Fruit fly (Drosophila melanogaster): ENCODE measurements around the gene CG5641.
A peak's percentile ranks its signal among the peaks of the same experiment; 100 is the strongest.

Gene CG5641

DNA sequence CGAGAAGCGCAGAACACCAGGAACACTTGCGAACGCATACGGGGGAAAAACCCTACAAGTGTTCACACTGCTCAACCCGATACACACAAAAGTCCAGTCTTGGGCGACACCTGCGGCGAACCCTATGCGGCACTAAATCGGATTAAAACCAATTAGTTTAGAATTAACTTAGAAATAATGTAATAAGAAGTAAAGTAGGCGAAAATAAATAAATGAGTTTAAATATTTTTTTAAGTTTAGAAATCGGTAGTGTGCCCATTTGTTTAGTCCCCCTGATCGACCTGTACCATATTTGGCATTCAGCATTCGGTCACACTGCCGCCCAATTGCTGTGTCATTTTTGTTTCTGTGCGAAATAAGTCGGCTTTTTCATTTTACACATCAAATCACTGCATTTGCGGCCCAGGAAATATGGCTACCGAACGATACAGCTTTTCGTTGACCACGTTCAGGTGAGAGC, 2.0 kb upstream of the CG5641 start, which contains the start of gene Prosalpha2:
Prosalpha2 (plus strand) TSS at position 292 of the 460 bp plus-strand sequence.
- TF ChIP-seq Hr39 (GFP tag; optimal IDR thresholded peaks at IDR 0.05) = no peak
- peak; percentile 22 for TF ChIP-seq lz (GFP tag; optimal IDR thresholded peaks at IDR 0.05)
- peak; percentile 48 for TF ChIP-seq Sox14 (GFP tag; optimal IDR thresholded peaks at IDR 0.05)
- TF ChIP-seq Ets96B (tag; optimal IDR thresholded peaks at IDR 0.05) = peak; percentile 33
- TF ChIP-seq CG6163 (GFP tag; IDR thresholded peaks at IDR 0.05) = peak; percentile 40; the same call in 1 of the 3 replicates
- peak; percentile 19 for TF ChIP-seq CG31627 (GFP tag; optimal IDR thresholded peaks at IDR 0.05)
- peak; percentile 22 for TF ChIP-seq esn (GFP tag; optimal IDR thresholded peaks at IDR 0.05)
- TF ChIP-seq CG34406 (GFP tag; optimal IDR thresholded peaks at IDR 0.05) = peak; percentile 16
- TF ChIP-seq topi (GFP tag; optimal IDR thresholded peaks at IDR 0.05) = peak; percentile 29
- peak; percentile 77 for TF ChIP-seq Eip78C (GFP tag)
- peak; percentile 18 for TF ChIP-seq dsx (GFP tag; optimal IDR thresholded peaks at IDR 0.05; ENCODE audit: poor library complexity, severe bottlenecking)
- no peak for TF ChIP-seq CG10669 (GFP tag; optimal IDR thresholded peaks at IDR 0.05)
- TF ChIP-seq Gug (GFP tag; IDR thresholded peaks at IDR 0.05) = 0 out of 2 replicates have a peak, but pooled peaks have one; percentile 30
- TF ChIP-seq CG8119 (GFP tag; IDR thresholded peaks at IDR 0.05) = no peak
- TF ChIP-seq cyc (GFP tag; optimal IDR thresholded peaks at IDR 0.05) = peak; percentile 23
- no peak for TF ChIP-seq Sox102F (GFP tag; optimal IDR thresholded peaks at IDR 0.05)
- no peak for TF ChIP-seq CG4318 (GFP tag; optimal IDR thresholded peaks at IDR 0.05)
- no peak for TF ChIP-seq fd59A (GFP tag; optimal IDR thresholded peaks at IDR 0.05)

DNA sequence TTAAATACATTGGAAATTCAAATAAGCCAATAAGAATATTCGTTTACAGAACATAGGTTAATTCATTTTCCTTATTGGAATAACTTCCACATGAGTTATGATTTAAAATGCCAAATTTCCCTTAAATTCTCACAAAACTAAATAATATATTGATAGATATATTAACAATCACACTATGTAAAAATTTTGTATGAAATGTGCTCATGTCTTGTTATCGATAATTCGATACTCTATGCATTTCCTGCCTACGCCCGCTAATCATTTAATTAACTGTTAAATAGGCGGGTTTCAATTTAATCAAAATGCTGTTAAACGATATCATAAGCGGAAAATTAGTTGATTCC, 2.8 kb downstream of the CG5641 start, which contains the start of gene NANS:
NANS (plus strand) TSS at position 269 of the 344 bp plus-strand sequence.
- TF ChIP-seq CG31627 (GFP tag; optimal IDR thresholded peaks at IDR 0.05) = no peak
- no peak for TF ChIP-seq CG8632 (GFP tag; optimal IDR thresholded peaks at IDR 0.05)
- TF ChIP-seq CG6854 (GFP tag; optimal IDR thresholded peaks at IDR 0.05) = peak; percentile 17
- TF ChIP-seq Blimp-1 (GFP tag; optimal IDR thresholded peaks at IDR 0.05) = no peak

DNA sequence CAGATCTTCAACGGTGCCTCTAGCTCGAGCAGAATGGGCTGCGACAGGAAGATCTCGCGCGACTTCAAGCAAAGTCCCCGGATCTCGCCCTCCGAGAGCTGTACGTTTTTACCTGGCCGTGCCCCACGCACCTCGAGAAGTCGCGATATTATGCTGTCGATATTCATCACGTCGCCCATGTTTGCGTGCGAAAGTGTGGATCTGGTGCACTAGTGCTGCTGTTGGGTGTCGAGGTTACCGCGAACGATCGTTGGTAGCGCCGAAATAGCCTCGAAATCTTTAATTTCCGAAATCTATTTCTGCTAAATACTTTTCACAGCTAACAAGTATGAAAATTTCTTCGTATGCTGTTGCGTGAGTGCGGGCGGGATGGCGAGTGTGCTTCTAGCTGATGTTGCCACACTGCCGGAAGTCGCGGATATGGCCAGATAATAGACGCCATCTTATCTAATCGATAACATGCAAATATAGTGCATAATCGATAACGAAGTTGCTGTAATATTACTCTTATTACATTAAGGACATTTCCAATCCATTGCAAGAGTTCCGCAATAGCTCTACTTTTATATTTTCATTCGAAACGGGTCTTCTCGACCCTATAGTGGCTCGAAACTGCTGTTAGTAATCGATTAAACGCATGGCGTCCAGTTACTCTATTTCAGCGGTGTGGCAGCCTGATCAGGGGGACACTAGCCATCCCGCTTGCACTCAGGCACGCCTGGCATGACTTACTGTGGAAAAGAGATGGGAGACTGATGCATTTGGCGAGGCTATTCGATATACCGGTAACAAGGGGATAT, 3.4 kb downstream of the CG5641 start, which contains the start of gene Pp1-87B:
Pp1-87B (minus strand) TSS at position 408 of the 800 bp plus-strand sequence.
- TF ChIP-seq CG9139 (GFP tag; optimal IDR thresholded peaks at IDR 0.05) (no peak), CG34406 (GFP tag; optimal IDR thresholded peaks at IDR 0.05) (no peak), OdsH (GFP tag; optimal IDR thresholded peaks at IDR 0.05) (no peak), acj6 (GFP tag; optimal IDR thresholded peaks at IDR 0.05) (no peak), pdm3 (GFP tag; optimal IDR thresholded peaks at IDR 0.05) (no peak), Sox14 (GFP tag; optimal IDR thresholded peaks at IDR 0.05) (no peak), CG6163 (GFP tag; IDR thresholded peaks at IDR 0.05) (no peak), Hr39 (GFP tag; optimal IDR thresholded peaks at IDR 0.05) (no peak), Eip93F (GFP tag; optimal IDR thresholded peaks at IDR 0.05) (no peak), fkh (GFP tag; optimal IDR thresholded peaks at IDR 0.05) (no peak), CG11294 (GFP tag; IDR thresholded peaks at IDR 0.05) (no peak), fd59A (GFP tag; optimal IDR thresholded peaks at IDR 0.05) (no peak), Lpt (GFP tag; optimal IDR thresholded peaks at IDR 0.05) (no peak), CG15336 (GFP tag; IDR thresholded peaks at IDR 0.05) (no peak), CG3032 (tag; optimal IDR thresholded peaks at IDR 0.05) (peak; percentile 5), achi (GFP tag; optimal IDR thresholded peaks at IDR 0.05) (no peak), Eip78C (GFP tag) (peak; percentile 69), Blimp-1 (GFP tag; optimal IDR thresholded peaks at IDR 0.05) (no peak), spab (GFP tag; optimal IDR thresholded peaks at IDR 0.05) (no peak), Sox15 (GFP tag; optimal IDR thresholded peaks at IDR 0.05) (no peak), Hr38 (GFP tag; optimal IDR thresholded peaks at IDR 0.05) (no peak), CG31627 (GFP tag; optimal IDR thresholded peaks at IDR 0.05) (peak; percentile 29), CG1621 (tag; optimal IDR thresholded peaks at IDR 0.05) (peak; percentile 20), CG3919 (GFP tag; optimal IDR thresholded peaks at IDR 0.05) (no peak), CG8119 (GFP tag; IDR thresholded peaks at IDR 0.05) (no peak), CG8632 (GFP tag; optimal IDR thresholded peaks at IDR 0.05) (no peak), esn (GFP tag; optimal IDR thresholded peaks at IDR 0.05) (peak; percentile 17), eg (GFP tag; IDR thresholded peaks at IDR 0.05) (no peak), CG16779 (tag; optimal IDR thresholded peaks at IDR 0.05) (no peak), Gug (GFP tag; IDR thresholded peaks at IDR 0.05) (no peak), CG7368 (GFP tag; optimal IDR thresholded peaks at IDR 0.05) (no peak), CG6854 (GFP tag; optimal IDR thresholded peaks at IDR 0.05) (no peak), Hr4 (GFP tag; optimal IDR thresholded peaks at IDR 0.05) (no peak)
